Fruit fly (Drosophila melanogaster) whole organism, embryonic: ENCODE data around the gene sad.

Experiments
- Awh ChIP-seq: fragments of 200-800 bp; sonication (Bioruptor generic); IDR thresholded peaks from 2 replicates; pipeline ENCODE4, ENCODE4 v1.3.6; 2022; ENCODE audit warnings: missing biosample characterization, missing genetic modification characterization
- CG1024 ChIP-seq: fragments of 200-800 bp; sonication (Bioruptor generic); IDR thresholded peaks from 2 replicates; pipeline ENCODE4 v1.3.6; 2022; ENCODE audit warnings: missing biosample characterization, missing genetic modification characterization
- CG10267 ChIP-seq: fragments of 200-800 bp; sonication (Bioruptor generic); optimal IDR thresholded peaks from 2 replicates; lab custom pipeline; 2018; ENCODE audit warnings: missing biosample characterization, mild to moderate bottlenecking, missing genetic modification characterization, moderate library complexity
- CG11085 ChIP-seq: fragments of 200-800 bp; sonication (Bioruptor generic); IDR thresholded peaks from 2 replicates; pipeline ENCODE4 v1.3.6; 2022; ENCODE audit warnings: missing biosample characterization, missing genetic modification characterization
- CG12391 ChIP-seq: fragments of 200-800 bp; sonication (Bioruptor generic); optimal IDR thresholded peaks from 3 replicates; lab custom pipeline; 2018; ENCODE audit warnings: missing biosample characterization, mild to moderate bottlenecking, missing genetic modification characterization, moderate library complexity
- CG14050 ChIP-seq: fragments of 200-800 bp; sonication (Bioruptor generic); IDR thresholded peaks from 3 replicates; pipeline ENCODE4 v1.3.6; 2022; ENCODE audit warnings: missing biosample characterization, missing genetic modification characterization
- CG1603 ChIP-seq: fragments of 200-800 bp; sonication (Bioruptor generic); optimal IDR thresholded peaks from 2 replicates; lab custom pipeline; 2019; ENCODE audit warnings: missing biosample characterization, mild to moderate bottlenecking, missing genetic modification characterization, moderate library complexity
- CG16815 ChIP-seq: fragments of 200-800 bp; sonication (Bioruptor generic); optimal IDR thresholded peaks from 3 replicates; lab custom pipeline; 2017; ENCODE audit warnings: missing biosample characterization, mild to moderate bottlenecking, missing genetic modification characterization
- CG17186 ChIP-seq: fragments of 200-800 bp; sonication (Bioruptor generic); optimal IDR thresholded peaks from 3 replicates; lab custom pipeline; 2017; ENCODE audit warnings: missing biosample characterization, missing genetic modification reagents, missing genetic modification characterization
- CG17328 ChIP-seq: fragments of 200-800 bp; sonication (Bioruptor generic); IDR thresholded peaks from 2 replicates; pipeline ENCODE4 v1.3.6; 2022; ENCODE audit warnings: missing biosample characterization, missing genetic modification characterization
- CG17385 ChIP-seq: fragments of 200-800 bp; sonication (Bioruptor generic); optimal IDR thresholded peaks from 3 replicates; lab custom pipeline; 2018; ENCODE audit warnings: missing biosample characterization, mild to moderate bottlenecking, missing genetic modification characterization
- CG17568 ChIP-seq: fragments of 200-800 bp; sonication (Bioruptor generic); optimal IDR thresholded peaks from 2 replicates; lab custom pipeline; 2018; ENCODE audit warnings: missing biosample characterization, mild to moderate bottlenecking, missing genetic modification characterization, moderate library complexity
- CG1792 ChIP-seq: fragments of 200-800 bp; sonication (Bioruptor generic); optimal IDR thresholded peaks from 2 replicates; lab custom pipeline; 2016; ENCODE audit warnings: missing biosample characterization, missing genetic modification characterization
- CG2129 ChIP-seq: fragments of 200-800 bp; sonication (Bioruptor generic); IDR thresholded peaks from 2 replicates; pipeline ENCODE4 v1.3.6; 2022; ENCODE audit warnings: missing biosample characterization, missing genetic modification characterization; ENCODE audit not compliant: partially characterized antibody
- CG2678 ChIP-seq: fragments of 200-800 bp; sonication (Bioruptor generic); optimal IDR thresholded peaks from 3 replicates; lab custom pipeline; 2019; ENCODE audit warnings: missing biosample characterization, mild to moderate bottlenecking, missing genetic modification characterization, moderate library complexity
- CG3065 ChIP-seq: fragments of 200-800 bp; sonication (Bioruptor generic); optimal IDR thresholded peaks from 2 replicates; lab custom pipeline; 2016; ENCODE audit warnings: missing biosample characterization, missing genetic modification characterization
- CG31365 ChIP-seq: fragments of 200-800 bp; sonication (Bioruptor generic); optimal IDR thresholded peaks from 2 replicates; lab custom pipeline; 2018; ENCODE audit warnings: missing biosample characterization, mild to moderate bottlenecking, missing genetic modification characterization
- CG3726 ChIP-seq: fragments of 200-800 bp; sonication (Bioruptor generic); IDR thresholded peaks from 3 replicates; pipeline ENCODE4, ENCODE4 v1.3.6; 2022; ENCODE audit warnings: missing biosample characterization, missing genetic modification characterization
- CG3847 ChIP-seq: fragments of 200-800 bp; sonication (Bioruptor generic); IDR thresholded peaks from 2 replicates; pipeline ENCODE4 v1.3.6; 2022; ENCODE audit warnings: missing biosample characterization, missing genetic modification characterization
- CG3995 ChIP-seq: fragments of 200-800 bp; sonication (Bioruptor generic); optimal IDR thresholded peaks from 3 replicates; lab custom pipeline; 2016; ENCODE audit warnings: missing biosample characterization, missing genetic modification characterization
- CG4404 ChIP-seq: fragments of 200-800 bp; sonication (Bioruptor generic); IDR thresholded peaks from 2 replicates; pipeline ENCODE4 v1.3.6; 2022; ENCODE audit warnings: missing biosample characterization, missing genetic modification characterization
- CG4424 ChIP-seq: fragments of 200-800 bp; sonication (Bioruptor generic); optimal IDR thresholded peaks from 3 replicates; lab custom pipeline; 2016; ENCODE audit warnings: missing biosample characterization, missing genetic modification characterization
- CG6813 ChIP-seq: fragments of 200-800 bp; sonication (Bioruptor generic); optimal IDR thresholded peaks from 2 replicates; lab custom pipeline; 2017; ENCODE audit warnings: missing biosample characterization, missing genetic modification characterization, mild to moderate bottlenecking, moderate library complexity, missing genetic modification reagents
- CG7271 ChIP-seq: fragments of 200-800 bp; sonication (Bioruptor generic); optimal IDR thresholded peaks from 2 replicates; lab custom pipeline; 2018; ENCODE audit warnings: missing biosample characterization, mild to moderate bottlenecking, missing genetic modification characterization, moderate library complexity
- CG8388 ChIP-seq: fragments of 200-800 bp; sonication (Bioruptor generic); optimal IDR thresholded peaks from 2 replicates; lab custom pipeline; 2019; ENCODE audit warnings: missing biosample characterization, mild to moderate bottlenecking, missing genetic modification characterization, moderate library complexity
- D19A ChIP-seq: fragments of 200-800 bp; optimal IDR thresholded peaks from 3 replicates; lab custom pipeline; 2019; ENCODE audit warnings: missing biosample characterization, mild to moderate bottlenecking, missing genetic modification characterization, moderate library complexity
- Dip3 ChIP-seq: fragments of 200-800 bp; sonication (Bioruptor generic); optimal IDR thresholded peaks from 3 replicates; lab custom pipeline; 2016; ENCODE audit warnings: missing biosample characterization, missing genetic modification characterization
- HLH3B ChIP-seq: fragments of 200-800 bp; sonication (Bioruptor generic); IDR thresholded peaks from 2 replicates; pipeline ENCODE4 v1.3.6; 2022; ENCODE audit warnings: missing biosample characterization, missing genetic modification characterization
- Hand ChIP-seq: fragments of 200-800 bp; sonication (Bioruptor generic); optimal IDR thresholded peaks from 2 replicates; lab custom pipeline; 2017; ENCODE audit warnings: mild to moderate bottlenecking, missing biosample characterization, missing genetic modification reagents, missing genetic modification characterization
- Hr3 ChIP-seq: fragments of 200-800 bp; sonication (Bioruptor generic); optimal IDR thresholded peaks from 3 replicates; lab custom pipeline; 2016; ENCODE audit warnings: missing biosample characterization, missing genetic modification characterization
- Mes4 ChIP-seq: fragments of 200-800 bp; sonication (Bioruptor generic); optimal IDR thresholded peaks from 2 replicates; lab custom pipeline; 2016; ENCODE audit warnings: missing biosample characterization, missing genetic modification characterization
- Six4 ChIP-seq: fragments of 200-800 bp; sonication (Bioruptor generic); optimal IDR thresholded peaks from 2 replicates; lab custom pipeline; 2016; ENCODE audit warnings: missing biosample characterization, missing genetic modification characterization
- Sox100B ChIP-seq: fragments of 200-800 bp; sonication (Bioruptor generic); optimal IDR thresholded peaks from 3 replicates; lab custom pipeline; 2018; ENCODE audit warnings: missing biosample characterization, mild to moderate bottlenecking, missing genetic modification characterization
- ase ChIP-seq: fragments of 200-800 bp; sonication (Bioruptor generic); IDR thresholded peaks from 3 replicates; pipeline ENCODE4 v1.3.6; 2022; ENCODE audit warnings: missing biosample characterization, missing genetic modification characterization
- bowl ChIP-seq: fragments of 200-800 bp; sonication (Bioruptor generic); IDR thresholded peaks from 2 replicates; pipeline ENCODE4 v1.3.6; 2022; ENCODE audit warnings: missing biosample characterization, missing genetic modification characterization
- dan ChIP-seq: fragments of 200-800 bp; sonication (Bioruptor generic); IDR thresholded peaks from 2 replicates; pipeline ENCODE4 v1.3.6; 2022; ENCODE audit warnings: missing biosample characterization, missing genetic modification characterization
- ewg ChIP-seq: fragments of 200-800 bp; sonication (Bioruptor generic); optimal IDR thresholded peaks from 3 replicates; lab custom pipeline; 2017; ENCODE audit warnings: mild to moderate bottlenecking, missing biosample characterization, missing genetic modification reagents, missing genetic modification characterization
- ind ChIP-seq: fragments of 200-800 bp; sonication (Bioruptor generic); optimal IDR thresholded peaks from 3 replicates; lab custom pipeline; 2016; ENCODE audit warnings: missing biosample characterization, missing genetic modification characterization
- nerfin-1 ChIP-seq: fragments of 200-800 bp; sonication (Bioruptor generic); optimal IDR thresholded peaks from 3 replicates; lab custom pipeline; 2019; ENCODE audit warnings: missing biosample characterization, mild to moderate bottlenecking, missing genetic modification characterization, moderate library complexity
- nmo ChIP-seq: fragments of 200-800 bp; sonication (Bioruptor generic); optimal IDR thresholded peaks from 2 replicates; lab custom pipeline; 2018; ENCODE audit warnings: missing biosample characterization, mild to moderate bottlenecking, missing genetic modification characterization, moderate library complexity
- phol ChIP-seq: fragments of 200-800 bp; sonication (Bioruptor generic); optimal IDR thresholded peaks from 3 replicates; lab custom pipeline; 2018; ENCODE audit warnings: missing biosample characterization, mild to moderate bottlenecking, missing genetic modification characterization, moderate library complexity
- pnt ChIP-seq: fragments of 200-800 bp; sonication (Bioruptor generic); optimal IDR thresholded peaks from 3 replicates; lab custom pipeline; 2016; ENCODE audit warnings: missing biosample characterization, missing genetic modification characterization
- psq ChIP-seq: fragments of 200-800 bp; sonication (Bioruptor generic); optimal IDR thresholded peaks from 2 replicates; lab custom pipeline; 2017; ENCODE audit warnings: missing biosample characterization, missing genetic modification characterization
- rib ChIP-seq: fragments of 200-800 bp; sonication (Bioruptor generic); IDR thresholded peaks from 2 replicates; pipeline ENCODE4 v1.3.6; 2022; ENCODE audit warnings: missing biosample characterization, missing genetic modification characterization
- sima ChIP-seq: fragments of 200-800 bp; sonication (Bioruptor generic); optimal IDR thresholded peaks from 2 replicates; lab custom pipeline; 2016; ENCODE audit warnings: missing biosample characterization, missing genetic modification characterization
- sisA ChIP-seq: fragments of 200-800 bp; sonication (Bioruptor generic); IDR thresholded peaks from 2 replicates; pipeline ENCODE4 v1.3.6; 2022; ENCODE audit warnings: missing biosample characterization, missing genetic modification characterization
- slou ChIP-seq: fragments of 200-800 bp; sonication (Bioruptor generic); optimal IDR thresholded peaks from 3 replicates; lab custom pipeline; 2016; ENCODE audit warnings: missing biosample characterization, missing genetic modification characterization
- sob ChIP-seq: fragments of 200-800 bp; sonication (Bioruptor generic); IDR thresholded peaks from 2 replicates; pipeline ENCODE4 v1.3.6; 2022; ENCODE audit warnings: missing biosample characterization, missing genetic modification characterization
- tio ChIP-seq: fragments of 200-800 bp; sonication (Bioruptor generic); optimal IDR thresholded peaks from 2 replicates; lab custom pipeline; 2017; ENCODE audit warnings: missing biosample characterization, missing genetic modification characterization, inconsistent platforms

Gene sad

dm6 chr3R:11849378-11850249 is 27.4 kb upstream of the sad start (continued):
- TF ChIP-seq sob (GFP tag; lab: Robert Waterston, UW), result peak; percentile 83; the same call in 1 of the 2 replicates
- peak; percentile 90 for TF ChIP-seq CG12391 (tag; lab: Kevin White, UChicago)
- peak; percentile 94 for TF ChIP-seq CG8388 (GFP tag; lab: Kevin White, UChicago)
- TF ChIP-seq CG7271 (tag; lab: Kevin White, UChicago), result no peak
- TF ChIP-seq CG17568, result peak; percentile 75
- peak; percentile 90 for TF ChIP-seq Sox100B (GFP tag; lab: Kevin White, UChicago)
- peak; percentile 95 for TF ChIP-seq nmo
- no peak for TF ChIP-seq CG2129 (GFP tag; lab: Robert Waterston, UW)
- TF ChIP-seq CG4424 (GFP tag; lab: Kevin White, UChicago), result peak; percentile 93
- TF ChIP-seq CG11085 (GFP tag; lab: Robert Waterston, UW), result peak; percentile 54
- peak; percentile 80; the same call in 2 of the 3 replicates for TF ChIP-seq CG3726 (GFP tag; lab: Robert Waterston, UW)
- peak; percentile 94 for TF ChIP-seq CG17328 (GFP tag; lab: Robert Waterston, UW)
- TF ChIP-seq slou (GFP tag; lab: Kevin White, UChicago), result peak; percentile 55
- peak; percentile 91 for TF ChIP-seq Mes4
- TF ChIP-seq ase (GFP tag; lab: Robert Waterston, UW), result peak; percentile 90
- TF ChIP-seq CG14050 (GFP tag; lab: Robert Waterston, UW), result peak; percentile 80
- peak; percentile 91 for TF ChIP-seq ewg (GFP tag; lab: Kevin White, UChicago)
- peak; percentile 93 for TF ChIP-seq CG1024
- TF ChIP-seq sisA, result peak; percentile 96
- TF ChIP-seq CG10267, result peak; percentile 83
- peak; percentile 78 for TF ChIP-seq CG6813 (GFP tag; lab: Kevin White, UChicago)
- peak; percentile 81 for TF ChIP-seq CG17385 (GFP tag; lab: Kevin White, UChicago)
- TF ChIP-seq CG1603 (tag; lab: Kevin White, UChicago), result peak; percentile 98
- peak; percentile 57; the same call in 1 of the 2 replicates for TF ChIP-seq dan (GFP tag; lab: Robert Waterston, UW)
- peak; percentile 70 for TF ChIP-seq CG4404 (GFP tag; lab: Robert Waterston, UW)
- peak; percentile 93 for TF ChIP-seq CG2678 (tag; lab: Kevin White, UChicago)
- TF ChIP-seq pnt (GFP tag; lab: Kevin White, UChicago), result peak; percentile 95
- peak; percentile 87 for TF ChIP-seq Hr3
- peak; percentile 61 for TF ChIP-seq sima (GFP tag; lab: Kevin White, UChicago)
- TF ChIP-seq nerfin-1 (tag; lab: Kevin White, UChicago), result peak; percentile 89
- peak; percentile 94 for TF ChIP-seq phol (tag; lab: Kevin White, UChicago)
- TF ChIP-seq ind (GFP tag; lab: Kevin White, UChicago), result peak; percentile 89
- TF ChIP-seq CG17186 (GFP tag; lab: Kevin White, UChicago), result peak; percentile 90
- TF ChIP-seq psq (GFP tag; lab: Kevin White, UChicago), result peak; percentile 63
- peak; percentile 86 for TF ChIP-seq CG3065 (GFP tag; lab: Kevin White, UChicago)
- no peak for TF ChIP-seq CG3995 (GFP tag; lab: Kevin White, UChicago)
- peak; percentile 24 for TF ChIP-seq Dip3 (GFP tag; lab: Kevin White, UChicago)
- peak; percentile 80 for TF ChIP-seq CG1792
- no peak for TF ChIP-seq rib (GFP tag; lab: Robert Waterston, UW)
- TF ChIP-seq Awh, result peak; percentile 93
- peak; percentile 64 for TF ChIP-seq CG3847
- peak; percentile 88 for TF ChIP-seq tio (GFP tag; lab: Kevin White, UChicago)
- peak; percentile 67 for TF ChIP-seq CG16815 (GFP tag; lab: Kevin White, UChicago)
- 0 out of 2 replicates have a peak, but pooled peaks have one; percentile 63 for TF ChIP-seq bowl (GFP tag; lab: Robert Waterston, UW)
- TF ChIP-seq Six4, result peak; percentile 92
- TF ChIP-seq D19A (tag; lab: Kevin White, UChicago), result peak; percentile 88
- peak; percentile 95 for TF ChIP-seq HLH3B (GFP tag; lab: Robert Waterston, UW)
- no peak for TF ChIP-seq Hand (GFP tag; lab: Kevin White, UChicago)
- peak; percentile 66 for TF ChIP-seq CG31365 (tag; lab: Kevin White, UChicago)
